Worm (Caenorhabditis elegans) whole organism, L3 larva: ENCODE data around the gene fsn-1.

Experiments
- R02D3.7 ChIP-seq: fragments of 150-350 bp; optimal IDR thresholded peaks from 2 replicates; lab custom pipeline; 2014; ENCODE audit warnings: missing biosample characterization, missing genetic modification characterization
- ZK546.5 ChIP-seq: sonication (generic microtip); optimal IDR thresholded peaks from 2 replicates; lab custom pipeline; 2017; ENCODE audit warnings: missing biosample characterization, missing genetic modification characterization
- aly-2 ChIP-seq: fragments of 150-350 bp; optimal IDR thresholded peaks from 2 replicates; lab custom pipeline; 2014; ENCODE audit warnings: missing biosample characterization, missing genetic modification characterization
- ama-1 ChIP-seq: fragments of 150-350 bp; optimal IDR thresholded peaks from 2 replicates; lab custom pipeline; 2018
- ceh-16 ChIP-seq: sonication (generic microtip); optimal IDR thresholded peaks from 2 replicates; lab custom pipeline; 2017; ENCODE audit warnings: missing biosample characterization, missing genetic modification characterization
- ceh-28 ChIP-seq: fragments of 150-350 bp; optimal IDR thresholded peaks from 2 replicates; lab custom pipeline; 2014; ENCODE audit warnings: missing biosample characterization, missing genetic modification reagents, missing genetic modification characterization
- ceh-82 ChIP-seq: fragments of 150-350 bp; optimal IDR thresholded peaks from 2 replicates; lab custom pipeline; 2014; ENCODE audit warnings: missing biosample characterization, missing genetic modification characterization
- ceh-9 ChIP-seq: sonication (generic microtip); optimal IDR thresholded peaks from 2 replicates; lab custom pipeline; 2018; ENCODE audit warnings: missing biosample characterization, missing genetic modification characterization
- daf-12 ChIP-seq: fragments of 150-350 bp; optimal IDR thresholded peaks from 2 replicates; lab custom pipeline; 2014; ENCODE audit warnings: missing biosample characterization, missing genetic modification reagents, missing genetic modification characterization
- egl-27 ChIP-seq: sonication (generic microtip); optimal IDR thresholded peaks from 4 replicates; lab custom pipeline; 2017; ENCODE audit warnings: missing biosample characterization, missing genetic modification reagents, missing genetic modification characterization
- egl-5 ChIP-seq: fragments of 150-350 bp; optimal IDR thresholded peaks from 2 replicates; lab custom pipeline; 2017; ENCODE audit warnings: missing biosample characterization, missing genetic modification reagents, missing genetic modification characterization, inconsistent platforms
- elt-1 ChIP-seq: fragments of 150-350 bp; optimal IDR thresholded peaks from 2 replicates; lab custom pipeline; 2014; ENCODE audit warnings: missing biosample characterization, missing genetic modification characterization
- elt-2 ChIP-seq: sonication (generic microtip); optimal IDR thresholded peaks from 2 replicates; lab custom pipeline; 2016; ENCODE audit warnings: missing genetic modification reagents, mild to moderate bottlenecking, missing genetic modification characterization, missing compliant biosample characterization
- elt-3 ChIP-seq, 3 experiments: fragments of 150-350 bp in 1 of 3; sonication (generic microtip) in 2 of 3; optimal IDR thresholded peaks; 2 replicates in 2 of 3; 4 replicates in 1 of 3; lab custom pipeline; 2014 to 2017; ENCODE audit warnings: missing biosample characterization in 3 of 3, missing genetic modification characterization in 3 of 3
- eor-1 ChIP-seq, 2 experiments: fragments of 150-350 bp; optimal IDR thresholded peaks; 2 replicates each; lab custom pipeline; 2014 to 2018; ENCODE audit warnings: missing biosample characterization in 2 of 2, missing genetic modification characterization in 2 of 2
- fkh-10 ChIP-seq: sonication (generic microtip); optimal IDR thresholded peaks from 2 replicates; lab custom pipeline; 2017; ENCODE audit warnings: missing biosample characterization, missing genetic modification reagents, missing genetic modification characterization
- fkh-2 ChIP-seq: fragments of 150-350 bp; optimal IDR thresholded peaks from 2 replicates; lab custom pipeline; 2014; ENCODE audit warnings: missing biosample characterization, missing genetic modification reagents, missing genetic modification characterization
- fos-1 ChIP-seq: fragments of 150-350 bp; optimal IDR thresholded peaks from 2 replicates; lab custom pipeline; 2014; ENCODE audit warnings: missing biosample characterization, missing genetic modification characterization
- hmg-11 ChIP-seq: sonication (generic microtip); optimal IDR thresholded peaks from 2 replicates; lab custom pipeline; 2016; ENCODE audit warnings: missing genetic modification characterization, missing compliant biosample characterization
- jun-1 ChIP-seq: fragments of 150-350 bp; optimal IDR thresholded peaks from 2 replicates; lab custom pipeline; 2014; ENCODE audit warnings: missing biosample characterization, missing genetic modification reagents, missing genetic modification characterization
- lin-15B ChIP-seq: fragments of 150-350 bp; optimal IDR thresholded peaks from 2 replicates; lab custom pipeline; 2014; ENCODE audit warnings: missing biosample characterization, missing genetic modification characterization
- lin-39 ChIP-seq: fragments of 150-350 bp; optimal IDR thresholded peaks from 2 replicates; lab custom pipeline; 2018; ENCODE audit warnings: missing biosample characterization, missing genetic modification reagents, missing genetic modification characterization
- lsy-12 ChIP-seq: sonication (generic microtip); optimal IDR thresholded peaks from 2 replicates; lab custom pipeline; 2016; ENCODE audit warnings: mild to moderate bottlenecking, missing genetic modification characterization, missing compliant biosample characterization
- mdl-1 ChIP-seq: fragments of 150-350 bp; optimal IDR thresholded peaks from 2 replicates; lab custom pipeline; 2014; ENCODE audit warnings: missing biosample characterization, missing genetic modification characterization
- mml-1 ChIP-seq: fragments of 150-350 bp; sonication (generic microtip); optimal IDR thresholded peaks from 3 replicates; lab custom pipeline; 2014; ENCODE audit warnings: missing biosample characterization, missing genetic modification characterization
- nfya-1 ChIP-seq: sonication (generic microtip); optimal IDR thresholded peaks from 2 replicates; lab custom pipeline; 2017; ENCODE audit warnings: missing genetic modification characterization, mild to moderate bottlenecking, missing compliant biosample characterization, antibody characterized with exemption, moderate library complexity; ENCODE audit not compliant: insufficient read depth
- nhr-11 ChIP-seq: fragments of 150-350 bp; optimal IDR thresholded peaks from 2 replicates; lab custom pipeline; 2014; ENCODE audit warnings: missing biosample characterization, missing genetic modification characterization
- nhr-12 ChIP-seq: fragments of 150-350 bp; optimal IDR thresholded peaks from 2 replicates; lab custom pipeline; 2014; ENCODE audit warnings: missing biosample characterization, missing genetic modification characterization
- nhr-23 ChIP-seq: fragments of 150-350 bp; optimal IDR thresholded peaks from 2 replicates; lab custom pipeline; 2014; ENCODE audit warnings: missing biosample characterization, missing genetic modification reagents, missing genetic modification characterization
- nhr-237 ChIP-seq: fragments of 150-350 bp; optimal IDR thresholded peaks from 2 replicates; lab custom pipeline; 2014; ENCODE audit warnings: missing biosample characterization, missing genetic modification characterization
- nhr-25 ChIP-seq: sonication (generic microtip); optimal IDR thresholded peaks from 2 replicates; lab custom pipeline; 2017; ENCODE audit warnings: missing biosample characterization, missing genetic modification characterization
- nhr-28 ChIP-seq: fragments of 150-350 bp; optimal IDR thresholded peaks from 2 replicates; lab custom pipeline; 2014; ENCODE audit warnings: missing biosample characterization, missing genetic modification characterization
- nhr-43 ChIP-seq: sonication (generic microtip); optimal IDR thresholded peaks from 2 replicates; lab custom pipeline; 2016; ENCODE audit warnings: mild to moderate bottlenecking, missing genetic modification characterization, missing compliant biosample characterization; ENCODE audit not compliant: poor library complexity, severe bottlenecking
- nhr-67 ChIP-seq: fragments of 150-350 bp; optimal IDR thresholded peaks from 2 replicates; lab custom pipeline; 2014; ENCODE audit warnings: missing biosample characterization, missing genetic modification characterization
- nhr-76 ChIP-seq: fragments of 150-350 bp; sonication (generic microtip); optimal IDR thresholded peaks from 5 replicates; lab custom pipeline; 2014; ENCODE audit warnings: missing biosample characterization, missing genetic modification characterization
- nhr-77 ChIP-seq: fragments of 150-350 bp; optimal IDR thresholded peaks from 2 replicates; lab custom pipeline; 2014; ENCODE audit warnings: missing biosample characterization, missing genetic modification characterization
- pha-4 ChIP-seq: fragments of 150-350 bp; optimal IDR thresholded peaks from 2 replicates; lab custom pipeline; 2014; ENCODE audit warnings: missing biosample characterization, missing genetic modification reagents, missing genetic modification characterization
- pqm-1 ChIP-seq: fragments of 150-350 bp; optimal IDR thresholded peaks from 2 replicates; lab custom pipeline; 2017; ENCODE audit warnings: missing biosample characterization, missing genetic modification characterization, inconsistent platforms
- sea-2 ChIP-seq: fragments of 150-350 bp; sonication (generic microtip); optimal IDR thresholded peaks from 4 replicates; lab custom pipeline; 2014; ENCODE audit warnings: missing biosample characterization, missing genetic modification reagents, missing genetic modification characterization
- skn-1 ChIP-seq: fragments of 150-350 bp; optimal IDR thresholded peaks from 2 replicates; lab custom pipeline; 2014; ENCODE audit warnings: missing biosample characterization, missing genetic modification characterization
- snpc-4 ChIP-seq: fragments of 150-350 bp; optimal IDR thresholded peaks from 2 replicates; lab custom pipeline; 2014; ENCODE audit warnings: missing biosample characterization, missing genetic modification characterization
- tbx-2 ChIP-seq: sonication (generic microtip); optimal IDR thresholded peaks from 2 replicates; lab custom pipeline; 2016; ENCODE audit warnings: mild to moderate bottlenecking, missing genetic modification characterization, missing compliant biosample characterization
- unc-39 ChIP-seq: sonication (generic microtip); optimal IDR thresholded peaks from 4 replicates; lab custom pipeline; 2017; ENCODE audit warnings: missing biosample characterization, missing genetic modification characterization
- unc-62 ChIP-seq: fragments of 150-350 bp; sonication (generic microtip); optimal IDR thresholded peaks from 4 replicates; lab custom pipeline; 2014; ENCODE audit warnings: missing biosample characterization, missing genetic modification reagents, missing genetic modification characterization
- zag-1 ChIP-seq: fragments of 150-350 bp; optimal IDR thresholded peaks from 2 replicates; lab custom pipeline; 2014; ENCODE audit warnings: missing biosample characterization, missing genetic modification characterization
- ztf-11 ChIP-seq: fragments of 150-350 bp; optimal IDR thresholded peaks from 2 replicates; lab custom pipeline; 2014; ENCODE audit warnings: missing biosample characterization, missing genetic modification characterization
- ztf-4 ChIP-seq: fragments of 150-350 bp; optimal IDR thresholded peaks from 2 replicates; lab custom pipeline; 2014; ENCODE audit warnings: missing biosample characterization, missing genetic modification characterization

The fsn-1 gene

DNA sequence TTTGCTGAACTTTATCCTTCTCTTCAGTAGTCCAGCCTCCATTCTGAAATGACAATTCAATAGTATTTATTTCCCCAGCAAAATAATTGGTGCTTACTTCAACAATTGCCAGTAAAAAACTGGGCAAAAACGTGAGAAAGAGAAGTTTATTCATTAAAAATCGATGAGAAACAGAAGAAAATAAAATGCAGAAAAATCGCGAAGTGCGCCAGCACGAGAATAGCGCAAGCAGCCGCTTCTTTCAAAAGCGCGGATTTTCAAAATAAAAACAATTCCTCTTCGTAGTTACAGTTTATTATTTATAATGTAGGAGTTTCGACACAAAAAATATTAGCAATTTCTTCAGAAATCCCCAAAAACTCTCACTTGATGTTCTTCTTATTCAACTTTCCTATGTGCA, 25.8 kb downstream of the fsn-1 start, which contains the start of gene C27F2.9:
Gene C27F2.9 (minus strand): TSS at position 159 of the 400 bp plus-strand sequence.
- TF ChIP-seq unc-62 (GFP tag; lab: Kevin White, UChicago) (no peak), lin-39 (peak; percentile 67), R02D3.7 (tag; lab: Kevin White, UChicago) (peak; percentile 79), egl-27 (tag; lab: Kevin White, UChicago) (no peak), unc-39 (tag; lab: Kevin White, UChicago) (no peak), ceh-82 (tag; lab: Kevin White, UChicago) (peak; percentile 27), nhr-11 (tag; lab: Kevin White, UChicago) (peak; percentile 51), pha-4 (tag; lab: Kevin White, UChicago) (peak; percentile 92), lin-15B (peak; percentile 84), tbx-2 (tag; lab: Kevin White, UChicago) (peak; percentile 70), nhr-237 (tag; lab: Kevin White, UChicago) (no peak), fkh-2 (tag; lab: Kevin White, UChicago) (peak; percentile 22), skn-1 (tag; lab: Kevin White, UChicago) (peak; percentile 64), eor-1 (tag; optimal IDR thresholded peaks at IDR 0.05; lab: Kevin White, UChicago) (no peak), pqm-1 (tag; lab: Kevin White, UChicago) (peak; percentile 34), ztf-4 (tag; lab: Kevin White, UChicago) (no peak), ceh-28 (tag; lab: Kevin White, UChicago) (peak; percentile 75), mml-1 (no peak), elt-1 (tag; lab: Kevin White, UChicago) (no peak), nfya-1 (tag; lab: Kevin White, UChicago) (peak; percentile 92), aly-2 (tag; lab: Kevin White, UChicago) (no peak), zag-1 (tag; lab: Kevin White, UChicago) (no peak), jun-1 (peak; percentile 60), nhr-28 (tag; lab: Kevin White, UChicago) (no peak), nhr-12 (no peak), elt-2 (tag; lab: Kevin White, UChicago) (peak; percentile 55), hmg-11 (peak; percentile 63), egl-5 (tag; lab: Kevin White, UChicago) (peak; percentile 12), ZK546.5 (no peak), nhr-67 (tag; lab: Kevin White, UChicago) (no peak), mdl-1 (tag; lab: Kevin White, UChicago) (no peak), fos-1 (tag; lab: Kevin White, UChicago) (no peak), ceh-9 (no peak), nhr-77 (tag; lab: Kevin White, UChicago) (peak; percentile 50), sea-2 (GFP tag; lab: Kevin White, UChicago) (no peak), ceh-16 (tag; lab: Kevin White, UChicago) (no peak), nhr-76 (no peak), ama-1 (lab: Kevin White, UChicago) (peak; percentile 43), nhr-23 (tag; lab: Kevin White, UChicago) (peak; percentile 91), lsy-12 (tag; lab: Kevin White, UChicago) (peak; percentile 72), fkh-10 (GFP tag; lab: Kevin White, UChicago) (peak; percentile 3), elt-3 (tag; optimal IDR thresholded peaks at IDR 0.05; lab: Kevin White, UChicago) (peak in 1 of 3 experiments; percentile 13), ztf-11 (tag; lab: Kevin White, UChicago) (no peak), daf-12 (tag; lab: Kevin White, UChicago) (no peak), snpc-4 (tag; lab: Kevin White, UChicago) (peak; percentile 91), nhr-25 (peak; percentile 79), nhr-43 (peak; percentile 83)
